Fruit fly (Drosophila melanogaster): Measurements from ENCODE around the gene CG12182.

The CG12182 gene

dm6 chr3L:2552844-2553839 is 46.2 kb downstream of the CG12182 start:
- no peak for TF ChIP-seq noc (tag; optimal IDR thresholded peaks at IDR 0.05)

- no peak for TF ChIP-seq noc (tag; optimal IDR thresholded peaks at IDR 0.05)
Measured at dm6 chr3L:2552116-2552843, 47.1 kb downstream of the CG12182 start.

- no peak for TF ChIP-seq noc (tag; optimal IDR thresholded peaks at IDR 0.05)
Measured at dm6 chr3L:2551137-2551676, 48.2 kb downstream of the CG12182 start.

dm6 chr3L:2548932-2549331 is 50.4 kb downstream of the CG12182 start:
- no peak for TF ChIP-seq noc (tag; optimal IDR thresholded peaks at IDR 0.05)

dm6 chr3L:2545913-2546312 is 53.5 kb downstream of the CG12182 start:
- no peak for TF ChIP-seq noc (tag; optimal IDR thresholded peaks at IDR 0.05)

Measured in whole organism, larva.